Worm (Caenorhabditis elegans) whole organism, late embryonic: ENCODE measurements around the gene T19D12.2.

Source experiments
- Y22D7AL.16 ChIP-seq: sonication (generic microtip); optimal IDR thresholded peaks from 2 replicates; lab custom pipeline; 2016; ENCODE audit warnings: missing genetic modification characterization, missing compliant biosample characterization
- ama-1 ChIP-seq: fragments of 150-350 bp; optimal IDR thresholded peaks from 2 replicates; lab custom pipeline; 2014
- ceh-18 ChIP-seq: sonication (generic microtip); optimal IDR thresholded peaks from 2 replicates; lab custom pipeline; 2016; ENCODE audit warnings: missing genetic modification characterization, missing compliant biosample characterization
- ceh-31 ChIP-seq: sonication (generic microtip); optimal IDR thresholded peaks from 2 replicates; lab custom pipeline; 2016; ENCODE audit warnings: missing genetic modification characterization, missing compliant biosample characterization
- fkh-10 ChIP-seq: fragments of 150-350 bp; optimal IDR thresholded peaks from 2 replicates; lab custom pipeline; 2014; ENCODE audit warnings: missing biosample characterization, missing genetic modification reagents, missing genetic modification characterization
- nfya-1 ChIP-seq: sonication (generic microtip); optimal IDR thresholded peaks from 2 replicates; lab custom pipeline; 2017; ENCODE audit warnings: missing genetic modification characterization, mild to moderate bottlenecking, missing compliant biosample characterization, antibody characterized with exemption, moderate library complexity
- nhr-11 ChIP-seq: fragments of 150-350 bp; optimal IDR thresholded peaks from 2 replicates; lab custom pipeline; 2014; ENCODE audit warnings: missing biosample characterization, missing genetic modification characterization
- syd-9 ChIP-seq: sonication (generic microtip); optimal IDR thresholded peaks from 2 replicates; lab custom pipeline; 2016; ENCODE audit warnings: mild to moderate bottlenecking, missing genetic modification characterization, moderate library complexity, missing compliant biosample characterization

DNA sequence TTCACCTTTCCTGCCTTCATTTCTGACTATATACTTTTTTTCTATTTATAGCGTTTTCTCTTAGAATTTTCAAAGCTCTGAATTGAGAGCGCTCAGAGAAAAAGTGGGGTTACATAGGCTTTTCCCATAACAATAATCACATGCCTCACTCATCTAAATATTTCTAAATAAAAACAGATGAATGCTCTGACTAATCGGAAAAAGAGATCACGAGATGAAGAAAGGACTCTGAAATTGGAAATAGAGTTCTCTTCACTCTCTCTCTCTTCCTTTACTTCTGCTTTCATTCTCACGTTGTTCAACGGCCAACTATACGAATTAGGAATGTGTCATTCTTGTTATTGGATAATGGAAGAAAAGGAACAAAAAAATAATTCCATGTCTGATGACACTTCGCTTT lies 28.0 kb downstream of the T19D12.2 start:
- TF ChIP-seq ama-1 (no peak), ceh-31 (tag; lab: Kevin White, UChicago) (no peak), fkh-10 (GFP tag; lab: Kevin White, UChicago) (no peak), syd-9 (tag; lab: Kevin White, UChicago) (no peak), ceh-18 (tag; lab: Kevin White, UChicago) (no peak), Y22D7AL.16 (no peak), nfya-1 (tag; lab: Kevin White, UChicago) (no peak), nhr-11 (tag; lab: Kevin White, UChicago) (no peak)
